Fruit fly (Drosophila melanogaster): ENCODE data around the gene MKP-4.

DNA sequence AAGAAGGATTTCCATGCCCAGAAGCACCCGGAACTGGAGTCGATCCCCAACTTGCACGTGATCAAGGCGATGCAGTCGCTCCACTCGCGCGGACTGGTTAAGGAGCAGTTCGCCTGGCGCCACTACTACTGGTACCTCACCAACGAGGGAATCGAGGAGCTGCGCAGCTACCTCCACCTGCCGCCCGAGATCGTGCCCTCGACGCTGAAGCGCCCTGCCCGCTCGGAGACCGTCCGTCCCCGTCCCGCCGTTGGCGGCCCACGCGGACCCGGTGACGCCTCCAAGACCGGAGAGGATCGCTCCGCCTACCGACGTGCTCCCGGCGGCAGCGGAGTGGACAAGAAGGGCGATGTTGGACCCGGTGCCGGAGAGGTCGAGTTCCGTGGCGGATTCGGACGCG, 24.4 kb upstream of the MKP-4 start:
- TF ChIP-seq sage (GFP tag; optimal IDR thresholded peaks at IDR 0.05) (no peak), ey (GFP tag; optimal IDR thresholded peaks at IDR 0.05) (no peak), usp (GFP tag; optimal IDR thresholded peaks at IDR 0.05) (no peak), Jra (GFP tag; optimal IDR thresholded peaks at IDR 0.05) (no peak), dl (GFP tag; optimal IDR thresholded peaks at IDR 0.05; ENCODE audit: insufficient read depth in 1 of 2, partially characterized antibody in 2 of 2) (no peak), OdsH (GFP tag; optimal IDR thresholded peaks at IDR 0.05) (no peak), woc (GFP tag; optimal IDR thresholded peaks at IDR 0.05) (no peak), br (GFP tag; optimal IDR thresholded peaks at IDR 0.05) (no peak), Rel (GFP tag; optimal IDR thresholded peaks at IDR 0.05) (no peak), Rel (tag; optimal IDR thresholded peaks at IDR 0.05) (no peak), Hr78 (GFP tag; optimal IDR thresholded peaks at IDR 0.05) (no peak)

All from whole organism, wandering third instar larva.